Worm (Caenorhabditis elegans) whole organism, mixed stage, embryonic: Measurements from ENCODE around the gene M02D8.6.

Experiments used
- mab-5 ChIP-seq: fragments of 150-350 bp; optimal IDR thresholded peaks from 2 replicates; lab custom pipeline; 2014; ENCODE audit warnings: missing biosample characterization, missing genetic modification characterization
- mls-2 ChIP-seq: sonication (generic microtip); optimal IDR thresholded peaks from 2 replicates; lab custom pipeline; 2016; ENCODE audit warnings: mild to moderate bottlenecking, missing genetic modification characterization, moderate library complexity, missing compliant biosample characterization
- unc-62 ChIP-seq: fragments of 150-350 bp; optimal IDR thresholded peaks from 2 replicates; lab custom pipeline; 2014; ENCODE audit warnings: missing biosample characterization, missing genetic modification reagents, missing genetic modification characterization

DNA sequence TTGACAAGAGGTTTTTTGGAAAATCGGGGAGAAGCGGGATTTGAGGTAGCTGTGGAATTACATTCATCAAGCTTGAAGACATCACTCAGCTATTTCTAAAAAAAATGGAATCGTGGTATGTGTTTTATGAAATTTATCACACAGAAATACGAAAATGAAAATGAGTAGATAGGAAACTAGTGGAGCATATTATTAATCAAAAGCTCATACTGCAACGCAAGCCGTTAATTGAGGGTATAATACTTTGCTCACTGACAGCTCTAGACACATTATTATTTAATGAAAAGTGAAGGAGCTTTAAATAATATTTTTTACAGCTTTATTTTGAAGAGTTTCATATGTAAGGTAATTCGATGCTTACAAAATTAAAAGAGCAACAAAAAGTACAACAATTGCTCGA is 11.2 kb upstream of the M02D8.6 start, which contains the start of gene M02D8.7:
- TF ChIP-seq mls-2 (tag; lab: Kevin White, UChicago) (no peak), mab-5 (tag; lab: Kevin White, UChicago) (no peak), unc-62 (GFP tag; lab: Kevin White, UChicago) (no peak)
